Worm (Caenorhabditis elegans): ENCODE results near the gene F16F9.3.

ce11 chrX:8489415-8489814, 32.0 kb downstream of the F16F9.3 start:
- TF ChIP-seq ztf-11 (tag; optimal IDR thresholded peaks at IDR 0.05) (no peak), nhr-28 (tag; optimal IDR thresholded peaks at IDR 0.05) (no peak)
